Worm (Caenorhabditis elegans): ENCODE results near the gene sir-2.2.

DNA sequence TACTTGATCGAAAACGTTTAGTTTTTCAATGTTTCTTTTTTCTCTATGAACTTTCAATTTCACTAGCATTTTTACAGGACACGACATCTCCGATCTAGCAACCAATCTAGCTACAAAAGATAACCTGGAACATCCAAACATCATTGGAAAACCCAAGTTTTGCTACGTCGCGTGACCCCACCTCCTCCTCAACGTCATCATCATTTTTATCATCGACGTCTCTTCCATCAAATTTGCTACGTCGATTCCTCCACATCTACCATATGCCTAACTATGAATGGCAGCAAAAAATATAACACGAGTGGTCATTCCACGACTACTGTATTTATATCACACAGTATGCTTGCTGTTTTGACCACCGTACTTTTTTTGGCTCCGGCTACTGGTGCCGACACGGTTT is 5.0 kb upstream of the sir-2.2 start, which contains the start of gene F46G10.2:
- TF ChIP-seq him-1 (tag; optimal IDR thresholded peaks at IDR 0.05): no peak
- no peak for TF ChIP-seq W03F9.2 (tag; optimal IDR thresholded peaks at IDR 0.05)
- no peak for TF ChIP-seq dao-5 (tag; optimal IDR thresholded peaks at IDR 0.05)

All from whole organism, L4/young adult.